Fruit fly (Drosophila melanogaster) Kc167 (cell line): Measurements from ENCODE around the gene rho-5.

Experiments used
- Myc ChIP-seq: fragments of >200 bp; optimal IDR thresholded peaks from 2 replicates; lab custom pipeline; 2017; ENCODE audit warnings: missing external identifiers
- Sin3A ChIP-seq: fragments of >200 bp; optimal IDR thresholded peaks from 2 replicates; lab custom pipeline; 2018; ENCODE audit warnings: missing external identifiers
- h ChIP-seq: fragments of >200 bp; optimal IDR thresholded peaks from 3 replicates; lab custom pipeline; 2018; ENCODE audit warnings: missing external identifiers
- insv ChIP-seq: fragments of >200 bp; optimal IDR thresholded peaks from 3 replicates; lab custom pipeline; 2018; ENCODE audit warnings: missing external identifiers
- psq ChIP-seq: fragments of >200 bp; optimal IDR thresholded peaks from 2 replicates; lab custom pipeline; 2017; ENCODE audit warnings: missing external identifiers
- ttk ChIP-seq: sonication (Bioruptor generic); optimal IDR thresholded peaks from 2 replicates; lab custom pipeline; 2017; ENCODE audit warnings: missing external identifiers

Gene rho-5

dm6 chr2L:10373605-10374269, at the start of gene rho-5:
rho-5 (minus strand) TSS chr2L:10373900.
- no peak for TF ChIP-seq psq (lab: Kevin White, UChicago)
- TF ChIP-seq Myc (lab: Kevin White, UChicago): no peak
- no peak for TF ChIP-seq ttk (lab: Kevin White, UChicago)
- no peak for TF ChIP-seq insv (lab: Kevin White, UChicago)
- no peak for TF ChIP-seq Sin3A (lab: Kevin White, UChicago)
- no peak for TF ChIP-seq h

- TF ChIP-seq h (no peak), psq (lab: Kevin White, UChicago) (no peak), ttk (lab: Kevin White, UChicago) (no peak), Sin3A (lab: Kevin White, UChicago) (no peak)
These were observed 49.2 kb upstream of the rho-5 start, which contains the start of the genes pie and Wdfy2 for dm6 chr2L:10422643-10423606. pie (minus strand) TSS chr2L:10422780. Wdfy2 (plus strand) TSS chr2L:10423291.

dm6 chr2L:10418981-10419380, 45.3 kb upstream of the rho-5 start, which contains the start of gene RfC3:
RfC3 (plus strand) TSS chr2L:10419190.
- TF ChIP-seq Myc (lab: Kevin White, UChicago) (no peak), psq (lab: Kevin White, UChicago) (no peak), ttk (lab: Kevin White, UChicago) (no peak), h (no peak), Sin3A (lab: Kevin White, UChicago) (no peak), insv (lab: Kevin White, UChicago) (no peak)

dm6 chr2L:10413251-10414127, 39.8 kb upstream of the rho-5 start, which contains the start of the genes CG5355 and Klp31E:
CG5355 (minus strand) TSS chr2L:10413463.
Klp31E (plus strand) TSS chr2L:10414017.
- TF ChIP-seq insv (lab: Kevin White, UChicago) (no peak), Myc (lab: Kevin White, UChicago) (no peak), Sin3A (lab: Kevin White, UChicago) (no peak), h (no peak), ttk (lab: Kevin White, UChicago) (no peak), psq (lab: Kevin White, UChicago) (no peak)

dm6 chr2L:10408122-10408576, 34.4 kb upstream of the rho-5 start, which contains the start of the genes Ip259 and RpS27A:
Ip259 (plus strand) TSS chr2L:10408352.
RpS27A (plus strand) TSS chr2L:10408352.
- no peak for TF ChIP-seq Sin3A (lab: Kevin White, UChicago)
- TF ChIP-seq psq (lab: Kevin White, UChicago): no peak
- TF ChIP-seq ttk (lab: Kevin White, UChicago): no peak
- TF ChIP-seq insv (lab: Kevin White, UChicago): no peak
- TF ChIP-seq h: no peak
- no peak for TF ChIP-seq Myc (lab: Kevin White, UChicago)

dm6 chr2L:10405008-10405654, 31.4 kb upstream of the rho-5 start, which contains the start of the genes CG17768, LSm-4 and Ir31a:
CG17768 (minus strand) TSS chr2L:10405203.
LSm-4 (minus strand) TSS chr2L:10405203.
Ir31a (plus strand) TSS chr2L:10405565.
- TF ChIP-seq Myc (lab: Kevin White, UChicago) (no peak), Sin3A (lab: Kevin White, UChicago) (no peak), ttk (lab: Kevin White, UChicago) (no peak), insv (lab: Kevin White, UChicago) (no peak), psq (lab: Kevin White, UChicago) (no peak), h (no peak)

dm6 chr2L:10403803-10404315, 30.2 kb upstream of the rho-5 start:
- TF ChIP-seq psq (lab: Kevin White, UChicago) (no peak), insv (lab: Kevin White, UChicago) (no peak), Myc (lab: Kevin White, UChicago) (no peak), Sin3A (lab: Kevin White, UChicago) (no peak), ttk (lab: Kevin White, UChicago) (no peak), h (no peak)

dm6 chr2L:10396877-10397587, 23.3 kb upstream of the rho-5 start:
- TF ChIP-seq ttk (lab: Kevin White, UChicago) (no peak), h (no peak), insv (lab: Kevin White, UChicago) (no peak), Myc (lab: Kevin White, UChicago) (no peak), Sin3A (lab: Kevin White, UChicago) (no peak), psq (lab: Kevin White, UChicago) (no peak)

dm6 chr2L:10396488-10396824, 22.8 kb upstream of the rho-5 start, which contains the start of gene Cnot4:
Cnot4 (plus strand) TSS chr2L:10396716.
- TF ChIP-seq h: no peak
- peak; percentile 31 for TF ChIP-seq psq (lab: Kevin White, UChicago)
